Worm (Caenorhabditis elegans) whole organism, L4 larva: ENCODE results near the gene T13H10.2.

Source experiments
- D1046.2 ChIP-seq: fragments of 200-800 bp; sonication (Bioruptor generic); IDR thresholded peaks from 2 replicates; pipeline ENCODE4 v1.3.6; 2022; ENCODE audit warnings: missing genetic modification characterization, missing compliant biosample characterization
- F26F4.8 ChIP-seq: fragments of 200-800 bp; sonication (Bioruptor generic); conservative IDR thresholded peaks from 2 replicates; pipeline ENCODE4 v1.3.6; 2022; ENCODE audit warnings: missing genetic modification characterization, missing compliant biosample characterization
- F37D6.2 ChIP-seq: sonication (generic microtip); optimal IDR thresholded peaks from 2 replicates; lab custom pipeline; 2016; ENCODE audit warnings: mild to moderate bottlenecking, missing genetic modification characterization, missing compliant biosample characterization
- T26A8.4 ChIP-seq: fragments of 200-800 bp; sonication (Bioruptor generic); IDR thresholded peaks from 2 replicates; pipeline ENCODE4 v1.3.6; 2022; ENCODE audit warnings: missing genetic modification characterization, missing compliant biosample characterization
- Y105C5A.15 ChIP-seq: fragments of 200-800 bp; sonication (Bioruptor generic); IDR thresholded peaks from 2 replicates; pipeline ENCODE4 v1.3.6; 2022; ENCODE audit warnings: missing genetic modification characterization, missing compliant biosample characterization
- Y5F2A.4 ChIP-seq: fragments of 200-800 bp; sonication (Bioruptor generic); optimal IDR thresholded peaks from 2 replicates; lab custom pipeline; 2018; ENCODE audit warnings: mild to moderate bottlenecking, missing genetic modification characterization, missing compliant biosample characterization
- Y75B8A.6 ChIP-seq: fragments of 200-800 bp; sonication (Bioruptor generic); IDR thresholded peaks from 2 replicates; pipeline ENCODE4 v1.3.6; 2022; ENCODE audit warnings: missing genetic modification reagents, missing genetic modification characterization, missing compliant biosample characterization
- ZK337.2 ChIP-seq: fragments of 200-800 bp; sonication (Bioruptor generic); IDR thresholded peaks from 2 replicates; pipeline ENCODE4 v1.3.6; 2022; ENCODE audit warnings: missing genetic modification reagents, missing genetic modification characterization, missing compliant biosample characterization
- ama-1 ChIP-seq: fragments of 150-350 bp; optimal IDR thresholded peaks from 2 replicates; lab custom pipeline; 2014; ENCODE audit warnings: inconsistent platforms, mixed read lengths
- arid-1 ChIP-seq: fragments of 200-800 bp; sonication (Bioruptor generic); conservative IDR thresholded peaks from 2 replicates; pipeline ENCODE4 v1.3.6; 2022; ENCODE audit warnings: missing genetic modification reagents, missing genetic modification characterization, missing compliant biosample characterization
- ceh-28 ChIP-seq: fragments of 150-350 bp; optimal IDR thresholded peaks from 2 replicates; lab custom pipeline; 2014; ENCODE audit warnings: missing biosample characterization, missing genetic modification reagents, missing genetic modification characterization
- ceh-62 ChIP-seq: sonication (generic microtip); optimal IDR thresholded peaks from 2 replicates; lab custom pipeline; 2017; ENCODE audit warnings: missing biosample characterization, missing genetic modification characterization
- cey-2 ChIP-seq: sonication (generic microtip); optimal IDR thresholded peaks from 3 replicates; lab custom pipeline; 2017; ENCODE audit warnings: missing genetic modification characterization, mild to moderate bottlenecking, missing compliant biosample characterization, antibody characterized with exemption, borderline replicate concordance; ENCODE audit not compliant: insufficient read depth
- daf-8 ChIP-seq: fragments of 200-800 bp; sonication (Bioruptor generic); IDR thresholded peaks from 2 replicates; pipeline ENCODE4 v1.3.6; 2022; ENCODE audit warnings: missing genetic modification characterization, missing compliant biosample characterization
- dpl-1 ChIP-seq: fragments of 150-350 bp; optimal IDR thresholded peaks from 2 replicates; lab custom pipeline; 2014; ENCODE audit warnings: missing biosample characterization, missing genetic modification reagents, missing genetic modification characterization
- dve-1 ChIP-seq: sonication (generic microtip); optimal IDR thresholded peaks from 2 replicates; lab custom pipeline; 2017; ENCODE audit warnings: antibody characterized with exemption, mild to moderate bottlenecking, missing genetic modification characterization, missing compliant biosample characterization; ENCODE audit not compliant: insufficient read depth
- fkh-10 ChIP-seq: fragments of 150-350 bp; optimal IDR thresholded peaks from 2 replicates; lab custom pipeline; 2014; ENCODE audit warnings: missing biosample characterization, missing genetic modification reagents, missing genetic modification characterization
- fos-1 ChIP-seq: fragments of 150-350 bp; optimal IDR thresholded peaks from 2 replicates; lab custom pipeline; 2014; ENCODE audit warnings: missing biosample characterization, missing genetic modification characterization
- hif-1 ChIP-seq, 2 experiments: sonication (generic microtip); optimal IDR thresholded peaks; 2 replicates each; lab custom pipeline; 2016 to 2017; ENCODE audit warnings: missing compliant biosample characterization in 2 of 2, missing genetic modification characterization in 2 of 2, missing genetic modification reagents in 2 of 2, missing genotype in 2 of 2, mild to moderate bottlenecking in 1 of 2
- hlh-11 ChIP-seq: fragments of 200-800 bp; sonication (Bioruptor generic); optimal IDR thresholded peaks from 2 replicates; lab custom pipeline; 2018; ENCODE audit warnings: mild to moderate bottlenecking, missing genetic modification characterization, missing compliant biosample characterization
- hlh-30 ChIP-seq: sonication (generic microtip); optimal IDR thresholded peaks from 2 replicates; lab custom pipeline; 2017; ENCODE audit warnings: antibody characterized with exemption, mild to moderate bottlenecking, missing genetic modification characterization, missing compliant biosample characterization; ENCODE audit not compliant: insufficient read depth
- hmg-1.1 ChIP-seq: fragments of 200-800 bp; sonication (Bioruptor generic); IDR thresholded peaks from 2 replicates; pipeline ENCODE4 v1.3.6; 2022; ENCODE audit warnings: missing genetic modification reagents, missing genetic modification characterization, missing compliant biosample characterization
- lir-3 ChIP-seq: sonication (generic microtip); optimal IDR thresholded peaks from 2 replicates; lab custom pipeline; 2016; ENCODE audit warnings: mild to moderate bottlenecking, missing genetic modification characterization, missing compliant biosample characterization
- lsy-2 ChIP-seq, 2 experiments: fragments of 150-350 bp in 1 of 2; sonication (generic microtip) in 1 of 2; optimal IDR thresholded peaks; 2 replicates each; lab custom pipeline; 2014 to 2017; ENCODE audit warnings: missing biosample characterization in 2 of 2, missing genetic modification characterization in 2 of 2
- mdl-1 ChIP-seq, 2 experiments: fragments of 150-350 bp in 1 of 2; sonication (generic microtip) in 1 of 2; optimal IDR thresholded peaks; 2 replicates each; lab custom pipeline; 2014 to 2017; ENCODE audit warnings: missing biosample characterization in 2 of 2, missing genetic modification characterization in 2 of 2
- mep-1 ChIP-seq: fragments of 150-350 bp; sonication (generic microtip); optimal IDR thresholded peaks from 3 replicates; lab custom pipeline; 2014; ENCODE audit warnings: missing biosample characterization, missing genetic modification characterization
- mes-2 ChIP-seq: sonication (generic microtip); optimal IDR thresholded peaks from 2 replicates; lab custom pipeline; 2016; ENCODE audit warnings: missing genotype, mild to moderate bottlenecking, missing genetic modification characterization, missing compliant biosample characterization; ENCODE audit not compliant: poor library complexity, severe bottlenecking
- mxl-2 ChIP-seq: fragments of 200-800 bp; sonication (Bioruptor generic); conservative IDR thresholded peaks from 2 replicates; pipeline ENCODE4 v1.3.6; 2022; ENCODE audit warnings: missing genetic modification reagents, missing genetic modification characterization, missing compliant biosample characterization
- mxl-3 ChIP-seq: fragments of 200-800 bp; sonication (Bioruptor generic); optimal IDR thresholded peaks from 2 replicates; lab custom pipeline; 2018; ENCODE audit warnings: mild to moderate bottlenecking, missing genetic modification characterization, missing compliant biosample characterization
- nhr-102 ChIP-seq: sonication (generic microtip); optimal IDR thresholded peaks from 2 replicates; lab custom pipeline; 2016; ENCODE audit warnings: mild to moderate bottlenecking, missing genetic modification characterization, moderate library complexity, missing compliant biosample characterization
- nhr-11 ChIP-seq: fragments of 150-350 bp; optimal IDR thresholded peaks from 2 replicates; lab custom pipeline; 2014; ENCODE audit warnings: missing biosample characterization, missing genetic modification characterization
- nhr-28 ChIP-seq: fragments of 150-350 bp; optimal IDR thresholded peaks from 2 replicates; lab custom pipeline; 2014; ENCODE audit warnings: missing biosample characterization, missing genetic modification characterization
- nhr-48 ChIP-seq: sonication (generic microtip); optimal IDR thresholded peaks from 2 replicates; lab custom pipeline; 2016; ENCODE audit warnings: mild to moderate bottlenecking, missing genetic modification characterization, missing compliant biosample characterization
- pha-4 ChIP-seq, 2 experiments: fragments of 150-350 bp in 1 of 2; fragments of 200-800 bp in 1 of 2; sonication (Bioruptor generic) in 1 of 2; IDR thresholded peaks in 1 of 2; optimal IDR thresholded peaks in 1 of 2; 2 replicates each; pipeline versions ENCODE4 v1.3.6 to Lab custom; 2014 to 2022; ENCODE audit warnings: missing genetic modification characterization in 2 of 2, missing genetic modification reagents in 2 of 2, missing biosample characterization in 1 of 2, missing compliant biosample characterization in 1 of 2
- pqm-1 ChIP-seq: sonication (generic microtip); optimal IDR thresholded peaks from 2 replicates; lab custom pipeline; 2017; ENCODE audit warnings: missing biosample characterization, missing genetic modification characterization
- rbr-2 ChIP-seq: sonication (generic microtip); optimal IDR thresholded peaks from 2 replicates; lab custom pipeline; 2016; ENCODE audit warnings: missing genotype, missing genetic modification characterization, missing compliant biosample characterization
- sdz-12 ChIP-seq: fragments of 200-800 bp; sonication (Bioruptor generic); optimal IDR thresholded peaks from 2 replicates; lab custom pipeline; 2018; ENCODE audit warnings: mild to moderate bottlenecking, missing genetic modification characterization, missing compliant biosample characterization
- snpc-1.2 ChIP-seq: fragments of 200-800 bp; sonication (Bioruptor generic); IDR thresholded peaks from 2 replicates; pipeline ENCODE4 v1.3.6; 2022; ENCODE audit warnings: missing genetic modification reagents, missing genetic modification characterization, missing compliant biosample characterization
- snpc-4 ChIP-seq: fragments of 150-350 bp; optimal IDR thresholded peaks from 2 replicates; lab custom pipeline; 2014; ENCODE audit warnings: missing biosample characterization, missing genetic modification characterization
- unc-39 ChIP-seq: sonication (generic microtip); optimal IDR thresholded peaks from 2 replicates; lab custom pipeline; 2017; ENCODE audit warnings: missing biosample characterization, missing genetic modification characterization
- unc-62 ChIP-seq, 3 experiments: fragments of 150-350 bp in 1 of 3; sonication (generic microtip); optimal IDR thresholded peaks in 2 of 3; peaks in 1 of 3; 1 replicate in 1 of 3; 2 replicates in 2 of 3; lab custom pipeline; 2014 to 2017; ENCODE audit warnings: missing biosample characterization in 3 of 3, missing genetic modification characterization in 3 of 3, missing genetic modification reagents in 3 of 3, missing genotype in 1 of 3
- vab-7 ChIP-seq: fragments of 200-800 bp; sonication (Bioruptor generic); IDR thresholded peaks from 2 replicates; pipeline ENCODE4 v1.3.6; 2022; ENCODE audit warnings: missing genetic modification reagents, missing genetic modification characterization, missing compliant biosample characterization
- zfp-2 ChIP-seq: sonication (generic microtip); optimal IDR thresholded peaks from 2 replicates; lab custom pipeline; 2016; ENCODE audit warnings: mild to moderate bottlenecking, missing genetic modification characterization, missing compliant biosample characterization
- ztf-11 ChIP-seq: fragments of 150-350 bp; optimal IDR thresholded peaks from 2 replicates; lab custom pipeline; 2014; ENCODE audit warnings: missing biosample characterization, missing genetic modification characterization

T13H10.2 gene

ce11 chrIV:9994895-9995394 is 30.9 kb downstream of the T13H10.2 start, which contains the start of gene uba-1 (continued):
- TF ChIP-seq hmg-1.1 (GFP tag; lab: Robert Waterston, UW) (peak; percentile 28; the same call in 1 of the 2 replicates), pha-4 (GFP tag; IDR thresholded peaks at IDR 0.05; lab: Robert Waterston, UW) (0 out of 2 replicates have a peak, but pooled peaks have one; percentile 51), pha-4 (tag; optimal IDR thresholded peaks at IDR 0.05; lab: Kevin White, UChicago) (peak; percentile 15), snpc-4 (tag; lab: Kevin White, UChicago) (no peak), fkh-10 (no peak), nhr-48 (tag; lab: Kevin White, UChicago) (peak; percentile 53), mes-2 (tag; lab: Kevin White, UChicago) (peak; percentile 57), mxl-3 (GFP tag; lab: Kevin White, UChicago) (no peak)

ce11 chrIV:9998487-9999218 is 34.6 kb downstream of the T13H10.2 start, which contains the start of gene pyp-1:
TSS of gene pyp-1 (minus strand) at chrIV:9998925.
- no peak for TF ChIP-seq unc-39 (tag; lab: Kevin White, UChicago)
- peak in 1 of 2 experiments; percentile 13 for TF ChIP-seq hif-1 (tag; optimal IDR thresholded peaks at IDR 0.05; lab: Kevin White, UChicago)
- TF ChIP-seq nhr-28 (tag; lab: Kevin White, UChicago): peak; percentile 67
- no peak for TF ChIP-seq unc-62 (GFP tag; optimal IDR thresholded peaks at IDR 0.05 in 1 of 2; lab: Kevin White, UChicago)
- TF ChIP-seq unc-62 (tag; optimal IDR thresholded peaks at IDR 0.05; lab: Kevin White, UChicago): no peak
- peak in 1 of 2 experiments; percentile 57 for TF ChIP-seq lsy-2 (tag; optimal IDR thresholded peaks at IDR 0.05; lab: Kevin White, UChicago)
- TF ChIP-seq hlh-11 (tag; lab: Kevin White, UChicago): peak; percentile 67
- TF ChIP-seq nhr-11 (tag; lab: Kevin White, UChicago): peak; percentile 30
- peak; percentile 40 for TF ChIP-seq mes-2 (tag; lab: Kevin White, UChicago)
- TF ChIP-seq daf-8 (GFP tag; lab: Robert Waterston, UW): no peak
- TF ChIP-seq mep-1 (tag; lab: Kevin White, UChicago): peak; percentile 9
- no peak for TF ChIP-seq ceh-28
- no peak for TF ChIP-seq snpc-4 (tag; lab: Kevin White, UChicago)
- no peak for TF ChIP-seq Y5F2A.4 (GFP tag; lab: Kevin White, UChicago)
- TF ChIP-seq F26F4.8 (GFP tag; lab: Robert Waterston, UW): no peak
- TF ChIP-seq zfp-2: no peak
- 0 out of 2 replicates have a peak, but pooled peaks have one; percentile 37 for TF ChIP-seq snpc-1.2 (GFP tag; lab: Robert Waterston, UW)
- TF ChIP-seq rbr-2 (tag; lab: Kevin White, UChicago): no peak
- no peak for TF ChIP-seq Y105C5A.15
- TF ChIP-seq pqm-1 (tag; lab: Kevin White, UChicago): peak; percentile 6
- TF ChIP-seq hlh-30 (tag; lab: Kevin White, UChicago): peak; percentile 30
- no peak for TF ChIP-seq sdz-12 (GFP tag; lab: Kevin White, UChicago)
- TF ChIP-seq dve-1 (tag; lab: Kevin White, UChicago): peak; percentile 74
- no peak for TF ChIP-seq D1046.2 (GFP tag; lab: Robert Waterston, UW)
- TF ChIP-seq nhr-102 (tag; lab: Kevin White, UChicago): no peak
- TF ChIP-seq Y75B8A.6 (GFP tag; lab: Robert Waterston, UW): no peak
- no peak for TF ChIP-seq ZK337.2
- TF ChIP-seq cey-2: no peak
- TF ChIP-seq pha-4 (GFP tag; IDR thresholded peaks at IDR 0.05; lab: Robert Waterston, UW): no peak
- peak; percentile 48 for TF ChIP-seq pha-4 (tag; optimal IDR thresholded peaks at IDR 0.05; lab: Kevin White, UChicago)
- TF ChIP-seq vab-7 (GFP tag; lab: Robert Waterston, UW): no peak
- TF ChIP-seq ama-1 (lab: Kevin White, UChicago): no peak
- TF ChIP-seq mdl-1 (tag; optimal IDR thresholded peaks at IDR 0.05; lab: Kevin White, UChicago): peak in 1 of 2 experiments; percentile 32
- no peak for TF ChIP-seq F37D6.2 (tag; lab: Kevin White, UChicago)
- no peak for TF ChIP-seq T26A8.4 (GFP tag; lab: Robert Waterston, UW)
- TF ChIP-seq fos-1 (tag; lab: Kevin White, UChicago): no peak
- TF ChIP-seq lir-3 (tag; lab: Kevin White, UChicago): no peak
- 0 out of 2 replicates have a peak, but pooled peaks have one; percentile 4 for TF ChIP-seq arid-1 (GFP tag; lab: Robert Waterston, UW)
- no peak for TF ChIP-seq mxl-2 (GFP tag; lab: Robert Waterston, UW)
- TF ChIP-seq ztf-11 (tag; lab: Kevin White, UChicago): no peak
- no peak for TF ChIP-seq ceh-62 (tag; lab: Kevin White, UChicago)
- peak; percentile 5 for TF ChIP-seq dpl-1
